Worm (Caenorhabditis elegans) whole organism, L2 larva: ENCODE data around the gene T11B7.5.

Experiments
- C34F6.9 ChIP-seq: fragments of 150-350 bp; optimal IDR thresholded peaks from 2 replicates; lab custom pipeline; 2014; ENCODE audit warnings: missing biosample characterization, missing genetic modification characterization
- F13H6.1 ChIP-seq: sonication (generic microtip); optimal IDR thresholded peaks from 2 replicates; lab custom pipeline; 2016; ENCODE audit warnings: missing genetic modification characterization, missing compliant biosample characterization
- Y55F3AM.14 ChIP-seq: fragments of 200-800 bp; sonication (Bioruptor generic); optimal IDR thresholded peaks from 2 replicates; lab custom pipeline; 2018; ENCODE audit warnings: mild to moderate bottlenecking, missing genetic modification characterization, missing compliant biosample characterization
- ZK546.5 ChIP-seq: sonication (generic microtip); optimal IDR thresholded peaks from 2 replicates; lab custom pipeline; 2017; ENCODE audit warnings: missing biosample characterization, missing genetic modification characterization
- alr-1 ChIP-seq: fragments of 150-350 bp; optimal IDR thresholded peaks from 2 replicates; lab custom pipeline; 2014; ENCODE audit warnings: missing biosample characterization, missing genetic modification characterization
- aly-2 ChIP-seq: fragments of 150-350 bp; optimal IDR thresholded peaks from 2 replicates; lab custom pipeline; 2014; ENCODE audit warnings: missing biosample characterization, missing genetic modification characterization
- ama-1 ChIP-seq: fragments of 150-350 bp; optimal IDR thresholded peaks from 2 replicates; lab custom pipeline; 2018; ENCODE audit warnings: inconsistent platforms
- blmp-1 ChIP-seq: sonication (generic microtip); optimal IDR thresholded peaks from 2 replicates; lab custom pipeline; 2017; ENCODE audit warnings: missing genetic modification characterization, mild to moderate bottlenecking, missing compliant biosample characterization, antibody characterized with exemption, moderate library complexity; ENCODE audit not compliant: insufficient read depth
- ceh-82 ChIP-seq: fragments of 150-350 bp; optimal IDR thresholded peaks from 2 replicates; lab custom pipeline; 2014; ENCODE audit warnings: missing biosample characterization, missing genetic modification characterization
- crh-2 ChIP-seq: sonication (generic microtip); optimal IDR thresholded peaks from 2 replicates; lab custom pipeline; 2017; ENCODE audit warnings: missing biosample characterization, missing genetic modification characterization
- dmd-4 ChIP-seq: sonication (generic microtip); optimal IDR thresholded peaks from 2 replicates; lab custom pipeline; 2017; ENCODE audit warnings: missing biosample characterization, missing genetic modification characterization
- egl-27 ChIP-seq: sonication (generic microtip); optimal IDR thresholded peaks from 3 replicates; lab custom pipeline; 2017; ENCODE audit warnings: missing biosample characterization, missing genetic modification reagents, missing genetic modification characterization
- elt-1 ChIP-seq: fragments of 150-350 bp; optimal IDR thresholded peaks from 2 replicates; lab custom pipeline; 2014; ENCODE audit warnings: missing biosample characterization, missing genetic modification characterization
- elt-3 ChIP-seq: sonication (generic microtip); optimal IDR thresholded peaks from 2 replicates; lab custom pipeline; 2017; ENCODE audit warnings: missing biosample characterization, missing genetic modification characterization
- fos-1 ChIP-seq: fragments of 150-350 bp; optimal IDR thresholded peaks from 2 replicates; lab custom pipeline; 2014; ENCODE audit warnings: missing biosample characterization, missing genetic modification characterization
- lin-11 ChIP-seq: fragments of 150-350 bp; sonication (generic microtip); optimal IDR thresholded peaks from 2 replicates; lab custom pipeline; 2014; ENCODE audit warnings: missing biosample characterization, missing genetic modification characterization, inconsistent platforms, mixed read lengths
- lin-13 ChIP-seq: fragments of 150-350 bp; optimal IDR thresholded peaks from 2 replicates; lab custom pipeline; 2014; ENCODE audit warnings: missing biosample characterization, missing genetic modification reagents, missing genetic modification characterization
- lin-39 ChIP-seq: fragments of 150-350 bp; optimal IDR thresholded peaks from 2 replicates; lab custom pipeline; 2014; ENCODE audit warnings: missing biosample characterization, missing genetic modification reagents, missing genetic modification characterization
- lsy-2 ChIP-seq, 2 experiments: fragments of 150-350 bp in 1 of 2; sonication (generic microtip) in 1 of 2; optimal IDR thresholded peaks; 2 replicates each; lab custom pipeline; 2014 to 2017; ENCODE audit warnings: missing biosample characterization in 2 of 2, missing genetic modification characterization in 2 of 2
- mab-5 ChIP-seq: fragments of 150-350 bp; optimal IDR thresholded peaks from 2 replicates; lab custom pipeline; 2014; ENCODE audit warnings: missing biosample characterization, missing genetic modification characterization
- mbf-1 ChIP-seq: sonication (generic microtip); optimal IDR thresholded peaks from 2 replicates; lab custom pipeline; 2017; ENCODE audit warnings: missing biosample characterization, missing genetic modification characterization
- mdl-1 ChIP-seq, 2 experiments: fragments of 150-350 bp in 1 of 2; sonication (generic microtip) in 1 of 2; optimal IDR thresholded peaks; 2 replicates each; lab custom pipeline; 2017; ENCODE audit warnings: missing biosample characterization in 2 of 2, missing genetic modification characterization in 2 of 2
- nhr-10 ChIP-seq: sonication (generic microtip); optimal IDR thresholded peaks from 2 replicates; lab custom pipeline; 2017; ENCODE audit warnings: missing biosample characterization, missing genetic modification characterization
- nhr-11 ChIP-seq: fragments of 150-350 bp; optimal IDR thresholded peaks from 2 replicates; lab custom pipeline; 2014; ENCODE audit warnings: missing biosample characterization, missing genetic modification characterization
- nhr-12 ChIP-seq: fragments of 150-350 bp; optimal IDR thresholded peaks from 2 replicates; lab custom pipeline; 2014; ENCODE audit warnings: missing biosample characterization, missing genetic modification characterization
- nhr-129 ChIP-seq: fragments of 150-350 bp; optimal IDR thresholded peaks from 2 replicates; lab custom pipeline; 2014; ENCODE audit warnings: missing biosample characterization, missing genetic modification characterization
- nhr-21 ChIP-seq: fragments of 150-350 bp; optimal IDR thresholded peaks from 2 replicates; lab custom pipeline; 2014; ENCODE audit warnings: missing biosample characterization, missing genetic modification characterization
- nhr-23 ChIP-seq: fragments of 150-350 bp; optimal IDR thresholded peaks from 2 replicates; lab custom pipeline; 2014; ENCODE audit warnings: missing biosample characterization, missing genetic modification reagents, missing genetic modification characterization
- nhr-237 ChIP-seq: fragments of 150-350 bp; optimal IDR thresholded peaks from 2 replicates; lab custom pipeline; 2014; ENCODE audit warnings: missing biosample characterization, missing genetic modification characterization
- nhr-25 ChIP-seq: fragments of 150-350 bp; sonication (generic microtip); optimal IDR thresholded peaks from 3 replicates; lab custom pipeline; 2014; ENCODE audit warnings: missing biosample characterization, missing genetic modification characterization
- nhr-77 ChIP-seq: fragments of 150-350 bp; optimal IDR thresholded peaks from 2 replicates; lab custom pipeline; 2014; ENCODE audit warnings: missing biosample characterization, missing genetic modification characterization
- peb-1 ChIP-seq: fragments of 150-350 bp; optimal IDR thresholded peaks from 2 replicates; lab custom pipeline; 2014; ENCODE audit warnings: missing biosample characterization, missing genetic modification characterization
- sem-4 ChIP-seq: fragments of 150-350 bp; optimal IDR thresholded peaks from 2 replicates; lab custom pipeline; 2014; ENCODE audit warnings: missing biosample characterization, missing genetic modification reagents, missing genetic modification characterization
- skn-1 ChIP-seq: sonication (generic microtip); optimal IDR thresholded peaks from 2 replicates; lab custom pipeline; 2017; ENCODE audit warnings: missing biosample characterization, missing genetic modification characterization
- sma-9 ChIP-seq, 2 experiments: fragments of 150-350 bp in 1 of 2; sonication (generic microtip) in 1 of 2; optimal IDR thresholded peaks; 2 replicates each; lab custom pipeline; 2014 to 2016; ENCODE audit warnings: missing genetic modification characterization in 2 of 2, mild to moderate bottlenecking in 1 of 2, missing biosample characterization in 1 of 2, missing compliant biosample characterization in 1 of 2, missing genetic modification reagents in 1 of 2, moderate library complexity in 1 of 2
- snpc-4 ChIP-seq: fragments of 150-350 bp; optimal IDR thresholded peaks from 2 replicates; lab custom pipeline; 2014; ENCODE audit warnings: missing biosample characterization, missing genetic modification characterization
- unc-39 ChIP-seq: fragments of 150-350 bp; optimal IDR thresholded peaks from 2 replicates; lab custom pipeline; 2014; ENCODE audit warnings: missing biosample characterization, missing genetic modification characterization
- unc-55 ChIP-seq: fragments of 150-350 bp; sonication (generic microtip); optimal IDR thresholded peaks from 3 replicates; lab custom pipeline; 2014; ENCODE audit warnings: missing biosample characterization, missing genetic modification reagents, missing genetic modification characterization
- zag-1 ChIP-seq: fragments of 150-350 bp; optimal IDR thresholded peaks from 2 replicates; lab custom pipeline; 2014; ENCODE audit warnings: missing biosample characterization, missing genetic modification characterization
- ztf-11 ChIP-seq: sonication (generic microtip); optimal IDR thresholded peaks from 2 replicates; lab custom pipeline; 2017; ENCODE audit warnings: missing biosample characterization, missing genetic modification characterization

The T11B7.5 gene

ce11 chrIV:8852194-8852593, 3.7 kb downstream of the T11B7.5 start, which contains the start of gene alp-1:
Gene alp-1, plus strand, starts transcription at chrIV:8852494.
- TF ChIP-seq nhr-77 (tag; lab: Kevin White, UChicago) (no peak), snpc-4 (tag; lab: Kevin White, UChicago) (no peak), elt-1 (tag; lab: Kevin White, UChicago) (no peak), nhr-11 (tag; lab: Kevin White, UChicago) (no peak), unc-39 (no peak), mbf-1 (tag; lab: Kevin White, UChicago) (no peak)

ce11 chrIV:8850807-8851206, 5.1 kb downstream of the T11B7.5 start:
- no peak for TF ChIP-seq nhr-21
- no peak for TF ChIP-seq C34F6.9
- TF ChIP-seq F13H6.1 (tag; lab: Kevin White, UChicago): peak; percentile 47
- no peak for TF ChIP-seq nhr-77 (tag; lab: Kevin White, UChicago)
- TF ChIP-seq mdl-1 (tag; optimal IDR thresholded peaks at IDR 0.05; lab: Kevin White, UChicago): no peak
- TF ChIP-seq zag-1 (tag; lab: Kevin White, UChicago): no peak
- TF ChIP-seq sem-4 (tag; lab: Kevin White, UChicago): no peak
- no peak for TF ChIP-seq elt-1 (tag; lab: Kevin White, UChicago)

- TF ChIP-seq nhr-23 (no peak), nhr-77 (tag; lab: Kevin White, UChicago) (no peak), mab-5 (tag; lab: Kevin White, UChicago) (no peak), lin-11 (tag; lab: Kevin White, UChicago) (no peak), dmd-4 (no peak), nhr-10 (tag; lab: Kevin White, UChicago) (no peak)
Measured at ce11 chrIV:8848983-8849382, 6.9 kb downstream of the T11B7.5 start.

- TF ChIP-seq skn-1 (tag; lab: Kevin White, UChicago) (no peak), ceh-82 (tag; lab: Kevin White, UChicago) (no peak), nhr-12 (tag; lab: Kevin White, UChicago) (no peak), aly-2 (tag; lab: Kevin White, UChicago) (no peak), unc-39 (no peak), crh-2 (tag; lab: Kevin White, UChicago) (no peak), elt-3 (no peak), dmd-4 (no peak), lin-13 (no peak), mdl-1 (tag; optimal IDR thresholded peaks at IDR 0.05; lab: Kevin White, UChicago) (no peak), unc-55 (GFP tag; lab: Kevin White, UChicago) (no peak), lin-39 (tag; lab: Kevin White, UChicago) (no peak), nhr-23 (no peak), ztf-11 (tag; lab: Kevin White, UChicago) (no peak), peb-1 (tag; lab: Kevin White, UChicago) (no peak), nhr-25 (no peak), lsy-2 (tag; optimal IDR thresholded peaks at IDR 0.05; lab: Kevin White, UChicago) (no peak), lin-11 (tag; lab: Kevin White, UChicago) (no peak)
- TF ChIP-seq, all 48 proteins: peak for 0
Measured at ce11 chrIV:8847918-8848317, 7.9 kb downstream of the T11B7.5 start, which contains the start of gene col-118. Gene col-118, plus strand, starts transcription at chrIV:8848218.

ce11 chrIV:8845922-8846321, 9.9 kb downstream of the T11B7.5 start:
- TF ChIP-seq crh-2 (tag; lab: Kevin White, UChicago): peak; percentile 24
- TF ChIP-seq fos-1 (tag; lab: Kevin White, UChicago): peak; percentile 80
- TF ChIP-seq ZK546.5 (tag; lab: Kevin White, UChicago): no peak
- no peak for TF ChIP-seq ama-1 (lab: Kevin White, UChicago)

- no peak for TF ChIP-seq skn-1 (tag; lab: Kevin White, UChicago)
- TF ChIP-seq nhr-129 (tag; lab: Kevin White, UChicago): no peak
- TF ChIP-seq egl-27 (tag; lab: Kevin White, UChicago): no peak
- no peak for TF ChIP-seq mdl-1 (tag; optimal IDR thresholded peaks at IDR 0.05; lab: Kevin White, UChicago)
- no peak for TF ChIP-seq sem-4 (tag; lab: Kevin White, UChicago)
- no peak for TF ChIP-seq nhr-25
- no peak for TF ChIP-seq nhr-237 (tag; lab: Kevin White, UChicago)
- TF ChIP-seq Y55F3AM.14 (GFP tag; lab: Kevin White, UChicago): no peak
- no peak for TF ChIP-seq alr-1 (tag; lab: Kevin White, UChicago)
- TF ChIP-seq blmp-1 (tag; lab: Kevin White, UChicago): no peak
- TF ChIP-seq elt-1 (tag; lab: Kevin White, UChicago): no peak
- TF ChIP-seq nhr-23: no peak
- no peak for TF ChIP-seq peb-1 (tag; lab: Kevin White, UChicago)
- no peak for TF ChIP-seq sma-9 (GFP tag; optimal IDR thresholded peaks at IDR 0.05; lab: Kevin White, UChicago)
- TF ChIP-seq sma-9 (tag; optimal IDR thresholded peaks at IDR 0.05; lab: Kevin White, UChicago): no peak
Measured at ce11 chrIV:8844457-8844856, 11.4 kb downstream of the T11B7.5 start, which contains the start of gene T11B7.2. Gene T11B7.2, minus strand, starts transcription at chrIV:8844557.
